Worm (Caenorhabditis elegans) whole organism, young adult: Measurements from ENCODE around the gene F40G9.5.

Source experiments
- B0019.2 ChIP-seq: fragments of 200-800 bp; sonication (Bioruptor generic); conservative IDR thresholded peaks from 2 replicates; pipeline ENCODE4 v1.3.6; 2022; ENCODE audit warnings: missing genetic modification reagents, missing genetic modification characterization, missing compliant biosample characterization
- B0336.3 ChIP-seq: fragments of 200-800 bp; sonication (Bioruptor generic); IDR thresholded peaks from 2 replicates; pipeline ENCODE4 v1.3.6; 2022; ENCODE audit warnings: missing genetic modification characterization, missing compliant biosample characterization
- C17E4.6 ChIP-seq: fragments of 200-800 bp; sonication (Bioruptor generic); IDR thresholded peaks from 2 replicates; pipeline ENCODE4 v1.3.6; 2022; ENCODE audit warnings: missing genetic modification reagents, missing genetic modification characterization, missing compliant biosample characterization
- F10E7.11 ChIP-seq: sonication (generic microtip); optimal IDR thresholded peaks from 2 replicates; lab custom pipeline; 2017; ENCODE audit warnings: mild to moderate bottlenecking, missing genetic modification characterization, moderate library complexity, missing compliant biosample characterization
- F22D6.2 ChIP-seq: sonication (generic microtip); optimal IDR thresholded peaks from 2 replicates; lab custom pipeline; 2016; ENCODE audit warnings: mild to moderate bottlenecking, missing genetic modification characterization, missing compliant biosample characterization
- F37B4.10 ChIP-seq: fragments of 200-800 bp; sonication (Bioruptor generic); IDR thresholded peaks from 2 replicates; pipeline ENCODE4 v1.3.6; 2022; ENCODE audit warnings: missing genetic modification characterization, missing compliant biosample characterization
- F39B2.1 ChIP-seq: fragments of 200-800 bp; sonication (Bioruptor generic); IDR thresholded peaks from 2 replicates; pipeline ENCODE4 v1.3.6; 2022; ENCODE audit warnings: missing genetic modification reagents, missing genetic modification characterization, missing compliant biosample characterization
- K12H6.12 ChIP-seq: fragments of 200-800 bp; sonication (Bioruptor generic); optimal IDR thresholded peaks from 2 replicates; lab custom pipeline; 2018; ENCODE audit warnings: mild to moderate bottlenecking, missing genetic modification characterization, missing compliant biosample characterization
- T26A5.8 ChIP-seq: sonication (generic microtip); optimal IDR thresholded peaks from 2 replicates; lab custom pipeline; 2016; ENCODE audit warnings: missing genetic modification characterization, missing compliant biosample characterization
- Y53G8AR.9 ChIP-seq: fragments of 200-800 bp; sonication (Bioruptor generic); conservative IDR thresholded peaks from 2 replicates; pipeline ENCODE4 v1.3.6; 2022; ENCODE audit warnings: missing genetic modification reagents, missing genetic modification characterization, missing compliant biosample characterization
- Y56A3A.18 ChIP-seq: fragments of 200-800 bp; sonication (Bioruptor generic); IDR thresholded peaks from 2 replicates; pipeline ENCODE4 v1.3.6; 2022; ENCODE audit warnings: missing genetic modification reagents, missing genetic modification characterization, missing compliant biosample characterization
- Y67H2A.10 ChIP-seq: fragments of 200-800 bp; sonication (Bioruptor generic); conservative IDR thresholded peaks from 2 replicates; pipeline ENCODE4 v1.3.6; 2022; ENCODE audit warnings: missing genetic modification reagents, missing genetic modification characterization, missing compliant biosample characterization
- Y79H2A.3 ChIP-seq: fragments of 200-800 bp; sonication (Bioruptor generic); conservative IDR thresholded peaks from 2 replicates; pipeline ENCODE4 v1.3.6; 2022; ENCODE audit warnings: missing genetic modification reagents, missing genetic modification characterization, missing compliant biosample characterization
- Y95B8A.8 ChIP-seq: fragments of 200-800 bp; sonication (Bioruptor generic); IDR thresholded peaks from 2 replicates; pipeline ENCODE4 v1.3.6; 2022; ENCODE audit warnings: missing genetic modification reagents, missing genetic modification characterization, missing compliant biosample characterization
- ama-1 ChIP-seq, 3 experiments: fragments of 150-350 bp in 1 of 3; sonication (generic microtip) in 2 of 3; optimal IDR thresholded peaks; 2 replicates each; lab custom pipeline; 2014 to 2018; ENCODE audit warnings: missing biosample characterization in 2 of 3, missing genetic modification characterization in 2 of 3, missing genetic modification reagents in 2 of 3
- atf-7 ChIP-seq: sonication (generic microtip); optimal IDR thresholded peaks from 2 replicates; lab custom pipeline; 2017; ENCODE audit warnings: mild to moderate bottlenecking, missing genetic modification characterization, missing compliant biosample characterization
- bed-1 ChIP-seq: fragments of 200-800 bp; sonication (Bioruptor generic); IDR thresholded peaks from 2 replicates; pipeline ENCODE4 v1.3.6; 2022; ENCODE audit warnings: missing genetic modification reagents, missing genetic modification characterization, missing compliant biosample characterization
- cebp-2 ChIP-seq: fragments of 200-800 bp; sonication (Bioruptor generic); IDR thresholded peaks from 2 replicates; pipeline ENCODE4 v1.3.6; 2022; ENCODE audit warnings: missing genetic modification characterization, missing compliant biosample characterization
- ceh-27 ChIP-seq: fragments of 200-800 bp; sonication (Bioruptor generic); optimal IDR thresholded peaks from 2 replicates; lab custom pipeline; 2018; ENCODE audit warnings: mild to moderate bottlenecking, missing genetic modification characterization, moderate library complexity, missing compliant biosample characterization
- ceh-58 ChIP-seq: fragments of 200-800 bp; sonication (Bioruptor generic); IDR thresholded peaks from 2 replicates; pipeline ENCODE4 v1.3.6; 2022; ENCODE audit warnings: missing genetic modification characterization, missing compliant biosample characterization
- dpff-1 ChIP-seq: sonication (generic microtip); optimal IDR thresholded peaks from 2 replicates; lab custom pipeline; 2017; ENCODE audit warnings: mild to moderate bottlenecking, missing genetic modification characterization, missing compliant biosample characterization
- hlh-12 ChIP-seq: sonication (generic microtip); optimal IDR thresholded peaks from 2 replicates; lab custom pipeline; 2016; ENCODE audit warnings: missing genetic modification characterization, missing compliant biosample characterization
- lsy-27 ChIP-seq: sonication (generic microtip); optimal IDR thresholded peaks from 2 replicates; lab custom pipeline; 2017; ENCODE audit warnings: missing genetic modification characterization, mild to moderate bottlenecking, missing compliant biosample characterization, antibody characterized with exemption, missing genotype, borderline replicate concordance; ENCODE audit not compliant: insufficient read depth
- madf-10 ChIP-seq: sonication (generic microtip); optimal IDR thresholded peaks from 2 replicates; lab custom pipeline; 2016; ENCODE audit warnings: mild to moderate bottlenecking, missing genetic modification characterization, missing compliant biosample characterization
- mel-28 ChIP-seq: sonication (generic microtip); optimal IDR thresholded peaks from 2 replicates; lab custom pipeline; 2016; ENCODE audit warnings: borderline replicate concordance, mild to moderate bottlenecking, missing genetic modification characterization, missing compliant biosample characterization
- mes-4 ChIP-seq: sonication (generic microtip); optimal IDR thresholded peaks from 2 replicates; lab custom pipeline; 2016; ENCODE audit warnings: missing genotype, missing genetic modification characterization, missing compliant biosample characterization
- nhr-80 ChIP-seq: sonication (generic microtip); optimal IDR thresholded peaks from 2 replicates; lab custom pipeline; 2016; ENCODE audit warnings: missing genetic modification characterization, missing compliant biosample characterization
- nhr-90 ChIP-seq: sonication (generic microtip); optimal IDR thresholded peaks from 2 replicates; lab custom pipeline; 2016; ENCODE audit warnings: missing genotype, mild to moderate bottlenecking, missing genetic modification characterization, missing compliant biosample characterization
- rec-8 ChIP-seq, 2 experiments: sonication (generic microtip); optimal IDR thresholded peaks; 2 replicates each; lab custom pipeline; 2016; ENCODE audit warnings: mild to moderate bottlenecking in 2 of 2, missing genetic modification characterization in 2 of 2, missing genetic modification reagents in 2 of 2, missing genotype in 2 of 2, missing biosample characterization in 1 of 2, missing compliant biosample characterization in 1 of 2, moderate library complexity in 1 of 2
- rpc-1 ChIP-seq, 2 experiments: fragments of 150-350 bp in 1 of 2; sonication (generic microtip) in 1 of 2; optimal IDR thresholded peaks; 2 replicates each; lab custom pipeline; 2014 to 2018; ENCODE audit warnings: missing biosample characterization in 1 of 2, missing genetic modification characterization in 1 of 2, missing genetic modification reagents in 1 of 2, missing genotype in 1 of 2
- snpc-1.1 ChIP-seq: sonication (generic microtip); optimal IDR thresholded peaks from 2 replicates; lab custom pipeline; 2017; ENCODE audit warnings: missing genetic modification characterization, mild to moderate bottlenecking, missing compliant biosample characterization, antibody characterized with exemption, moderate library complexity, missing genotype, missing genetic modification reagents; ENCODE audit not compliant: insufficient read depth
- snpc-3.4 ChIP-seq: sonication (generic microtip); optimal IDR thresholded peaks from 2 replicates; lab custom pipeline; 2017; ENCODE audit warnings: missing genetic modification characterization, mild to moderate bottlenecking, missing compliant biosample characterization, antibody characterized with exemption, moderate library complexity, missing genotype, missing genetic modification reagents
- ztf-28 ChIP-seq: fragments of 200-800 bp; sonication (Bioruptor generic); IDR thresholded peaks from 2 replicates; pipeline ENCODE4 v1.3.6; 2022; ENCODE audit warnings: missing genetic modification reagents, missing genetic modification characterization, missing compliant biosample characterization

F40G9.5 gene

ce11 chrIII:143121-143520 is 37.9 kb upstream of the F40G9.5 start, which contains the start of gene fbxb-82:
TSS of gene fbxb-82 (minus strand) at chrIII:143221.
- TF ChIP-seq rec-8 (tag; optimal IDR thresholded peaks at IDR 0.05; lab: Kevin White, UChicago), result no peak
- TF ChIP-seq atf-7 (tag; lab: Kevin White, UChicago), result no peak
- no peak for TF ChIP-seq ztf-28 (GFP tag; lab: Robert Waterston, UW)
- TF ChIP-seq nhr-90 (tag; lab: Kevin White, UChicago), result no peak
- TF ChIP-seq Y67H2A.10 (GFP tag; lab: Robert Waterston, UW), result no peak
- no peak for TF ChIP-seq Y53G8AR.9
- TF ChIP-seq F22D6.2, result no peak
- no peak for TF ChIP-seq ceh-58
- TF ChIP-seq cebp-2 (GFP tag; lab: Robert Waterston, UW), result no peak
- no peak for TF ChIP-seq bed-1 (GFP tag; lab: Robert Waterston, UW)
- no peak for TF ChIP-seq madf-10
- TF ChIP-seq F10E7.11 (tag; lab: Kevin White, UChicago), result no peak
- TF ChIP-seq hlh-12, result no peak
- TF ChIP-seq F37B4.10 (GFP tag; lab: Robert Waterston, UW), result no peak

- TF ChIP-seq K12H6.12 (tag; lab: Kevin White, UChicago) (no peak), dpff-1 (tag; lab: Kevin White, UChicago) (no peak), mes-4 (tag; lab: Kevin White, UChicago) (no peak), atf-7 (tag; lab: Kevin White, UChicago) (no peak), lsy-27 (tag; lab: Kevin White, UChicago) (no peak), Y56A3A.18 (GFP tag; lab: Robert Waterston, UW) (no peak), C17E4.6 (GFP tag; lab: Robert Waterston, UW) (no peak), F39B2.1 (GFP tag; lab: Robert Waterston, UW) (no peak), Y79H2A.3 (GFP tag; lab: Robert Waterston, UW) (no peak), ceh-27 (no peak)
- TF ChIP-seq, all 124 proteins: peak for 0
Observed at ce11 chrIII:145078-145477, 36.0 kb upstream of the F40G9.5 start, which contains the start of the genes T17A3.12 and fbxb-83. TSS of gene T17A3.12 (minus strand) at chrIII:145178. TSS of gene fbxb-83 (minus strand) at chrIII:145211.

- TF ChIP-seq mel-28 (tag; lab: Kevin White, UChicago), result no peak
- TF ChIP-seq Y95B8A.8 (GFP tag; lab: Robert Waterston, UW), result no peak
- no peak for TF ChIP-seq nhr-80 (tag; lab: Kevin White, UChicago)
- no peak for TF ChIP-seq ztf-28 (GFP tag; lab: Robert Waterston, UW)
- TF ChIP-seq rpc-1 (optimal IDR thresholded peaks at IDR 0.05; lab: Kevin White, UChicago), result no peak
- no peak for TF ChIP-seq rpc-1 (tag; optimal IDR thresholded peaks at IDR 0.05; lab: Kevin White, UChicago)
- no peak for TF ChIP-seq ama-1 (optimal IDR thresholded peaks at IDR 0.05; lab: Kevin White, UChicago)
- no peak for TF ChIP-seq ama-1 (GFP tag; optimal IDR thresholded peaks at IDR 0.05; lab: Kevin White, UChicago)
- TF ChIP-seq T26A5.8, result no peak
- no peak for TF ChIP-seq snpc-1.1 (tag; lab: Kevin White, UChicago)
- no peak for TF ChIP-seq B0019.2 (GFP tag; lab: Robert Waterston, UW)
- TF ChIP-seq snpc-3.4 (tag; lab: Kevin White, UChicago), result no peak
- TF ChIP-seq, all 124 proteins: peak for 0
Observed at ce11 chrIII:146369-146768, 34.7 kb upstream of the F40G9.5 start, which contains the start of gene fbxb-84. TSS of gene fbxb-84 (minus strand) at chrIII:146469.

- TF ChIP-seq B0336.3 (no peak), C17E4.6 (GFP tag; lab: Robert Waterston, UW) (no peak), nhr-80 (tag; lab: Kevin White, UChicago) (peak; percentile 69)
Observed at ce11 chrIII:147570-148076, 33.4 kb upstream of the F40G9.5 start, which contains the start of gene sqst-5. TSS of gene sqst-5 (minus strand) at chrIII:147620.
